Worm (Caenorhabditis elegans): ENCODE results near the gene str-231.

ce11 chrV:16029237-16029636, 21.8 kb upstream of the str-231 start:
- no peak for TF ChIP-seq elt-3 (tag; optimal IDR thresholded peaks at IDR 0.05)
- TF ChIP-seq nhr-11 (tag; optimal IDR thresholded peaks at IDR 0.05) = no peak
- no peak for TF ChIP-seq dmd-4 (tag; optimal IDR thresholded peaks at IDR 0.05)
- TF ChIP-seq ztf-11 (tag; optimal IDR thresholded peaks at IDR 0.05) = no peak
- TF ChIP-seq unc-39 (tag; optimal IDR thresholded peaks at IDR 0.05) = no peak
- no peak for TF ChIP-seq unc-62 (GFP tag; optimal IDR thresholded peaks at IDR 0.05)
- TF ChIP-seq lsy-2 (tag; optimal IDR thresholded peaks at IDR 0.05) = no peak

All from whole organism, L2 larva.